Worm (Caenorhabditis elegans) whole organism, L4 larva: ENCODE results near the gene str-182.
A peak's percentile ranks its signal among the peaks of the same experiment; 100 is the strongest.

Experiments used
- Y48G9A.11 ChIP-seq: fragments of 200-800 bp; sonication (Bioruptor generic); IDR thresholded peaks from 2 replicates; pipeline ENCODE4 v1.3.6; 2022; ENCODE audit warnings: missing genetic modification reagents, missing genetic modification characterization, missing compliant biosample characterization
- lsy-2 ChIP-seq, 2 experiments: fragments of 150-350 bp in 1 of 2; sonication (generic microtip) in 1 of 2; optimal IDR thresholded peaks; 2 replicates each; lab custom pipeline; 2014 to 2017; ENCODE audit warnings: missing biosample characterization in 2 of 2, missing genetic modification characterization in 2 of 2
- nhr-111 ChIP-seq: fragments of 200-800 bp; sonication (Bioruptor generic); optimal IDR thresholded peaks from 2 replicates; lab custom pipeline; 2018; ENCODE audit warnings: mild to moderate bottlenecking, missing genetic modification characterization, missing compliant biosample characterization
- nhr-77 ChIP-seq: fragments of 150-350 bp; optimal IDR thresholded peaks from 2 replicates; lab custom pipeline; 2014; ENCODE audit warnings: missing biosample characterization, missing genetic modification characterization
- zag-1 ChIP-seq: fragments of 150-350 bp; optimal IDR thresholded peaks from 2 replicates; lab custom pipeline; 2014; ENCODE audit warnings: missing biosample characterization, missing genetic modification characterization

ce11 chrV:10203435-10204009 lies 29.7 kb downstream of the str-182 start, which contains the start of gene chpf-1:
- TF ChIP-seq lsy-2 (tag; optimal IDR thresholded peaks at IDR 0.05; lab: Kevin White, UChicago): peak in 1 of 2 experiments; percentile 23
- TF ChIP-seq nhr-77 (tag; lab: Kevin White, UChicago): no peak
- no peak for TF ChIP-seq nhr-111
- TF ChIP-seq Y48G9A.11 (GFP tag; lab: Robert Waterston, UW): no peak
- TF ChIP-seq zag-1 (tag; lab: Kevin White, UChicago): no peak
